Worm (Caenorhabditis elegans): ENCODE data around the gene Y40B10A.9.

The Y40B10A.9 gene

ce11 chrV:2072807-2073206, at the start of gene Y40B10A.9:
Gene Y40B10A.9 (minus strand): TSS chrV:2072907.
- TF ChIP-seq ztf-29 (GFP tag; IDR thresholded peaks at IDR 0.05) (no peak), klf-2 (GFP tag; conservative IDR thresholded peaks at IDR 0.05) (no peak), T22C8.4 (GFP tag; IDR thresholded peaks at IDR 0.05) (no peak), tab-1 (GFP tag; IDR thresholded peaks at IDR 0.05) (no peak), med-1 (GFP tag; optimal IDR thresholded peaks at IDR 0.05; ENCODE audit: insufficient read depth) (no peak), ref-1 (GFP tag; conservative IDR thresholded peaks at IDR 0.05) (no peak)

- TF ChIP-seq med-1 (GFP tag; optimal IDR thresholded peaks at IDR 0.05; ENCODE audit: insufficient read depth) = no peak
- TF ChIP-seq ztf-23 (GFP tag; IDR thresholded peaks at IDR 0.05) = no peak
- TF ChIP-seq tab-1 (GFP tag; IDR thresholded peaks at IDR 0.05) = no peak
- no peak for TF ChIP-seq T22C8.4 (GFP tag; IDR thresholded peaks at IDR 0.05)
- TF ChIP-seq klf-2 (GFP tag; conservative IDR thresholded peaks at IDR 0.05) = no peak
Observed at ce11 chrV:2121910-2122362, 49.2 kb upstream of the Y40B10A.9 start, which contains the start of gene F22F7.8. Gene F22F7.8 (minus strand): TSS chrV:2121960.

- no peak for TF ChIP-seq ref-1 (GFP tag; conservative IDR thresholded peaks at IDR 0.05)
- no peak for TF ChIP-seq med-1 (GFP tag; optimal IDR thresholded peaks at IDR 0.05; ENCODE audit: insufficient read depth)
- TF ChIP-seq T22C8.4 (GFP tag; IDR thresholded peaks at IDR 0.05) = no peak
- TF ChIP-seq cog-1 (tag; optimal IDR thresholded peaks at IDR 0.05) = no peak
- no peak for TF ChIP-seq ztf-29 (GFP tag; IDR thresholded peaks at IDR 0.05)
- TF ChIP-seq klf-2 (GFP tag; conservative IDR thresholded peaks at IDR 0.05) = no peak
- TF ChIP-seq ztf-23 (GFP tag; IDR thresholded peaks at IDR 0.05) = no peak
- no peak for TF ChIP-seq flt-1 (GFP tag; IDR thresholded peaks at IDR 0.05)
- TF ChIP-seq tab-1 (GFP tag; IDR thresholded peaks at IDR 0.05) = no peak
Observed at ce11 chrV:2119529-2119928, 46.8 kb upstream of the Y40B10A.9 start, which contains the start of gene F22F7.11. Gene F22F7.11 (plus strand): TSS chrV:2119829.

ce11 chrV:2118574-2118973, 45.9 kb upstream of the Y40B10A.9 start, which contains the start of gene bgnt-1.2:
Gene bgnt-1.2 (minus strand): TSS chrV:2118674.
- TF ChIP-seq tab-1 (GFP tag; IDR thresholded peaks at IDR 0.05) (no peak), cog-1 (tag; optimal IDR thresholded peaks at IDR 0.05) (no peak), klf-2 (GFP tag; conservative IDR thresholded peaks at IDR 0.05) (no peak), ztf-23 (GFP tag; IDR thresholded peaks at IDR 0.05) (no peak), ztf-29 (GFP tag; IDR thresholded peaks at IDR 0.05) (no peak), flt-1 (GFP tag; IDR thresholded peaks at IDR 0.05) (no peak), T22C8.4 (GFP tag; IDR thresholded peaks at IDR 0.05) (no peak), med-1 (GFP tag; optimal IDR thresholded peaks at IDR 0.05; ENCODE audit: insufficient read depth) (no peak), ref-1 (GFP tag; conservative IDR thresholded peaks at IDR 0.05) (no peak)

ce11 chrV:2110368-2110767, 37.7 kb upstream of the Y40B10A.9 start, which contains the start of gene F22F7.3:
Gene F22F7.3 (plus strand): TSS chrV:2110668.
- TF ChIP-seq klf-2 (GFP tag; conservative IDR thresholded peaks at IDR 0.05) (no peak), flt-1 (GFP tag; IDR thresholded peaks at IDR 0.05) (no peak), tab-1 (GFP tag; IDR thresholded peaks at IDR 0.05) (no peak), ref-1 (GFP tag; conservative IDR thresholded peaks at IDR 0.05) (no peak), T22C8.4 (GFP tag; IDR thresholded peaks at IDR 0.05) (no peak), cog-1 (tag; optimal IDR thresholded peaks at IDR 0.05) (no peak), ztf-23 (GFP tag; IDR thresholded peaks at IDR 0.05) (no peak), med-1 (GFP tag; optimal IDR thresholded peaks at IDR 0.05; ENCODE audit: insufficient read depth) (no peak)

- no peak for TF ChIP-seq ztf-29 (GFP tag; IDR thresholded peaks at IDR 0.05)
- TF ChIP-seq cog-1 (tag; optimal IDR thresholded peaks at IDR 0.05) = no peak
- no peak for TF ChIP-seq tab-1 (GFP tag; IDR thresholded peaks at IDR 0.05)
- TF ChIP-seq med-1 (GFP tag; optimal IDR thresholded peaks at IDR 0.05; ENCODE audit: insufficient read depth) = no peak
- TF ChIP-seq flt-1 (GFP tag; IDR thresholded peaks at IDR 0.05) = no peak
- no peak for TF ChIP-seq T22C8.4 (GFP tag; IDR thresholded peaks at IDR 0.05)
- TF ChIP-seq ztf-23 (GFP tag; IDR thresholded peaks at IDR 0.05) = no peak
- TF ChIP-seq klf-2 (GFP tag; conservative IDR thresholded peaks at IDR 0.05) = no peak
- no peak for TF ChIP-seq ref-1 (GFP tag; conservative IDR thresholded peaks at IDR 0.05)
Observed at ce11 chrV:2109295-2109694, 36.6 kb upstream of the Y40B10A.9 start, which contains the start of gene ckb-4. Gene ckb-4 (minus strand): TSS chrV:2109434.

ce11 chrV:2105976-2106375, 33.3 kb upstream of the Y40B10A.9 start, which contains the start of gene F22F7.4:
Gene F22F7.4 (minus strand): TSS chrV:2106076.
- TF ChIP-seq cog-1 (tag; optimal IDR thresholded peaks at IDR 0.05) = no peak
- TF ChIP-seq ztf-29 (GFP tag; IDR thresholded peaks at IDR 0.05) = no peak

ce11 chrV:2103118-2103517, 30.4 kb upstream of the Y40B10A.9 start, which contains the start of gene F36F12.1:
Gene F36F12.1 (minus strand): TSS chrV:2103218.
- TF ChIP-seq med-1 (GFP tag; optimal IDR thresholded peaks at IDR 0.05; ENCODE audit: insufficient read depth) = no peak
- TF ChIP-seq flt-1 (GFP tag; IDR thresholded peaks at IDR 0.05) = no peak
- no peak for TF ChIP-seq klf-2 (GFP tag; conservative IDR thresholded peaks at IDR 0.05)
- no peak for TF ChIP-seq cog-1 (tag; optimal IDR thresholded peaks at IDR 0.05)
- no peak for TF ChIP-seq tab-1 (GFP tag; IDR thresholded peaks at IDR 0.05)
- TF ChIP-seq T22C8.4 (GFP tag; IDR thresholded peaks at IDR 0.05) = no peak
- TF ChIP-seq ref-1 (GFP tag; conservative IDR thresholded peaks at IDR 0.05) = no peak
- no peak for TF ChIP-seq ztf-23 (GFP tag; IDR thresholded peaks at IDR 0.05)
- no peak for TF ChIP-seq ztf-29 (GFP tag; IDR thresholded peaks at IDR 0.05)

ce11 chrV:2099040-2099439, 26.3 kb upstream of the Y40B10A.9 start, which contains the start of gene F36F12.7:
Gene F36F12.7 (plus strand): TSS chrV:2099340.
- TF ChIP-seq ztf-29 (GFP tag; IDR thresholded peaks at IDR 0.05) (no peak), T22C8.4 (GFP tag; IDR thresholded peaks at IDR 0.05) (no peak), tab-1 (GFP tag; IDR thresholded peaks at IDR 0.05) (no peak), ref-1 (GFP tag; conservative IDR thresholded peaks at IDR 0.05) (no peak), flt-1 (GFP tag; IDR thresholded peaks at IDR 0.05) (no peak), ztf-23 (GFP tag; IDR thresholded peaks at IDR 0.05) (no peak), klf-2 (GFP tag; conservative IDR thresholded peaks at IDR 0.05) (no peak), med-1 (GFP tag; optimal IDR thresholded peaks at IDR 0.05; ENCODE audit: insufficient read depth) (no peak), cog-1 (tag; optimal IDR thresholded peaks at IDR 0.05) (no peak)

ce11 chrV:2097653-2098052, 24.9 kb upstream of the Y40B10A.9 start, which contains the start of gene clec-208:
Gene clec-208 (plus strand): TSS chrV:2097953.
- TF ChIP-seq flt-1 (GFP tag; IDR thresholded peaks at IDR 0.05) (no peak), cog-1 (tag; optimal IDR thresholded peaks at IDR 0.05) (no peak), tab-1 (GFP tag; IDR thresholded peaks at IDR 0.05) (no peak)
